Worm (Caenorhabditis elegans) whole organism, mixed stage, embryonic: ENCODE measurements around the gene mtx-2.

Experiments
- ceh-39 ChIP-seq: fragments of 150-350 bp; optimal IDR thresholded peaks from 2 replicates; lab custom pipeline; 2014; ENCODE audit warnings: missing biosample characterization, missing genetic modification characterization
- elt-3 ChIP-seq: fragments of 150-350 bp; optimal IDR thresholded peaks from 2 replicates; lab custom pipeline; 2014; ENCODE audit warnings: missing biosample characterization, missing genetic modification characterization
- mls-2 ChIP-seq: sonication (generic microtip); optimal IDR thresholded peaks from 2 replicates; lab custom pipeline; 2016; ENCODE audit warnings: mild to moderate bottlenecking, missing genetic modification characterization, moderate library complexity, missing compliant biosample characterization
- pha-4 ChIP-seq: fragments of 150-350 bp; optimal IDR thresholded peaks from 2 replicates; lab custom pipeline; 2018; ENCODE audit warnings: missing biosample characterization, missing genetic modification reagents, missing genetic modification characterization
- ztf-11 ChIP-seq: fragments of 150-350 bp; optimal IDR thresholded peaks from 2 replicates; lab custom pipeline; 2014; ENCODE audit warnings: missing biosample characterization, missing genetic modification characterization

DNA sequence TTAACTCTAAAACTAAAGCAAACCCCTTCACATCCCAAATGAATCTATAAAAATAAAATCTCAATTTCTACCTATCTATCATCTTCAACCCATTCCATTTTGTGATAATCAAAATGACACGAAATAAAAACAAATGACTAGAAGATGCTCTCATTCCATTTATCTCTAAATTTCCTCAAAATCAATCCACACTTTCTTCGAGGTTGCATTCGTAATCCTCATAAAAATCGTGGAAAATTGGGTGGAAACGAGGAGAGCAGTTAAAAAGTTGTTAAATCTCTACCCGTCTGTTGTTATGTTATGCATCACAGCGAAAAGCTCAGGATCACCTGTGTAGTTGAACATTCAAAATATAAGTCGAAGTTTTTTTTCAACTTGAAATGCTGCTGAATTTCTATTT, 43.5 kb upstream of the mtx-2 start:
- TF ChIP-seq ztf-11 (tag; lab: Kevin White, UChicago) = no peak
- TF ChIP-seq ceh-39 (tag; lab: Kevin White, UChicago) = no peak
- no peak for TF ChIP-seq mls-2 (tag; lab: Kevin White, UChicago)
- TF ChIP-seq pha-4 (tag; lab: Kevin White, UChicago) = no peak
- no peak for TF ChIP-seq elt-3 (tag; lab: Kevin White, UChicago)
